Worm (Caenorhabditis elegans): Measurements from ENCODE around the gene tiar-1.
A peak's percentile ranks its signal among the peaks of the same experiment; 100 is the strongest.

tiar-1 gene

ce11 chrII:5698869-5699268 is 15.8 kb downstream of the tiar-1 start, which contains the start of the genes C25H3.10 and C25H3.1:
C25H3.10 (minus strand) TSS chrII:5698969.
C25H3.1 (plus strand) TSS chrII:5699071.
- TF ChIP-seq tbx-9 (tag; optimal IDR thresholded peaks at IDR 0.05; ENCODE audit: borderline replicate concordance) (no peak), ztf-3 (GFP tag; optimal IDR thresholded peaks at IDR 0.05) (no peak), atf-7 (tag; optimal IDR thresholded peaks at IDR 0.05) (no peak), hmg-20 (GFP tag; IDR thresholded peaks at IDR 0.05) (no peak), lag-1 (GFP tag; IDR thresholded peaks at IDR 0.05) (no peak), efl-1 (GFP tag; optimal IDR thresholded peaks at IDR 0.05) (no peak), akir-1 (GFP tag; optimal IDR thresholded peaks at IDR 0.05) (no peak), tbp1 (GFP tag; optimal IDR thresholded peaks at IDR 0.05) (no peak), bed-1 (GFP tag; IDR thresholded peaks at IDR 0.05) (no peak), F57C9.4 (tag; optimal IDR thresholded peaks at IDR 0.05) (no peak), unc-130 (GFP tag; optimal IDR thresholded peaks at IDR 0.05) (no peak), ceh-79 (tag; optimal IDR thresholded peaks at IDR 0.05) (no peak)

DNA sequence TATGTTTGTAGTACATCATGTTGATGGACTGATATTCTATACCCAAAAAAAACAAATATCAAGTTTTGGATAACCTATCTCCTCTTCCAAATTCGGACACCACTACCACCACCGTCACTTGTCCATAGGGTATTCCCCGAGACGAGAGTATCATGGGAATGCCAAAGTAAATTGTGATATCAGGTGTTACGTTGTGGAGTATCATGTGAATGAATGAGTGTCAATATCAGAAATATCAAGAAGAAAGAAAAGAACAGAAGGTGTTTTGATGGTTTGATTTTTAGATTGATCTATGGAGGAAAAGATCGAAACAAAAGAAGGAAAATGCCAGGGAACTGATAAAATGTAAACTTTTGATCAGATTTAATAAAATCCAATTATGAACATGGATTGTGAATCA is 16.4 kb downstream of the tiar-1 start:
- TF ChIP-seq lir-1 (GFP tag; conservative IDR thresholded peaks at IDR 0.05), result no peak
- TF ChIP-seq lag-1 (GFP tag; IDR thresholded peaks at IDR 0.05), result no peak
- peak; percentile 37 for TF ChIP-seq attf-5 (GFP tag; optimal IDR thresholded peaks at IDR 0.05)
- no peak for TF ChIP-seq hsf-1 (GFP tag; IDR thresholded peaks at IDR 0.05)
- no peak for TF ChIP-seq ceh-79 (tag; optimal IDR thresholded peaks at IDR 0.05)
- TF ChIP-seq sdz-38 (tag; optimal IDR thresholded peaks at IDR 0.05), result no peak
- peak; percentile 29 for TF ChIP-seq tbp1 (GFP tag; optimal IDR thresholded peaks at IDR 0.05)
- TF ChIP-seq ztf-18 (tag; optimal IDR thresholded peaks at IDR 0.05), result no peak
- TF ChIP-seq egrh-3 (GFP tag; IDR thresholded peaks at IDR 0.05), result no peak
- TF ChIP-seq snpc-4 (GFP tag; optimal IDR thresholded peaks at IDR 0.05), result no peak
- TF ChIP-seq snpc-4 (tag; optimal IDR thresholded peaks at IDR 0.05), result peak in 2 of 4 experiments; percentile 21 to 64
- 0 out of 2 replicates have a peak, but pooled peaks have one; percentile 20 for TF ChIP-seq B0336.3 (GFP tag; IDR thresholded peaks at IDR 0.05)
- TF ChIP-seq T26A5.8 (tag; optimal IDR thresholded peaks at IDR 0.05), result no peak
- TF ChIP-seq tlf-1 (GFP tag; optimal IDR thresholded peaks at IDR 0.05), result peak; percentile 25
- no peak for TF ChIP-seq nhr-90 (tag; optimal IDR thresholded peaks at IDR 0.05)
- TF ChIP-seq atf-7 (tag; optimal IDR thresholded peaks at IDR 0.05), result peak; percentile 41
- peak; percentile 33 for TF ChIP-seq chd-7 (tag; optimal IDR thresholded peaks at IDR 0.05)
- no peak for TF ChIP-seq zim-3 (tag; optimal IDR thresholded peaks at IDR 0.05)
- TF ChIP-seq ztf-26 (tag; optimal IDR thresholded peaks at IDR 0.05), result peak; percentile 11
- TF ChIP-seq lin-40 (tag; optimal IDR thresholded peaks at IDR 0.05), result no peak
- peak; percentile 51; the same call in 1 of the 2 replicates for TF ChIP-seq lin-26 (GFP tag; IDR thresholded peaks at IDR 0.05)
- peak; percentile 58 for TF ChIP-seq nhr-80 (tag; optimal IDR thresholded peaks at IDR 0.05)
- TF ChIP-seq cebp-1 (GFP tag; IDR thresholded peaks at IDR 0.05), result no peak
- TF ChIP-seq cebp-1 (tag; optimal IDR thresholded peaks at IDR 0.05), result peak; percentile 52

ce11 chrII:5697338-5697737 is 17.3 kb downstream of the tiar-1 start:
- TF ChIP-seq lin-35 (GFP tag; optimal IDR thresholded peaks at IDR 0.05) (no peak), zim-3 (tag; optimal IDR thresholded peaks at IDR 0.05) (no peak), mxl-1 (tag; optimal IDR thresholded peaks at IDR 0.05) (no peak), tbp1 (GFP tag; optimal IDR thresholded peaks at IDR 0.05) (no peak)

DNA sequence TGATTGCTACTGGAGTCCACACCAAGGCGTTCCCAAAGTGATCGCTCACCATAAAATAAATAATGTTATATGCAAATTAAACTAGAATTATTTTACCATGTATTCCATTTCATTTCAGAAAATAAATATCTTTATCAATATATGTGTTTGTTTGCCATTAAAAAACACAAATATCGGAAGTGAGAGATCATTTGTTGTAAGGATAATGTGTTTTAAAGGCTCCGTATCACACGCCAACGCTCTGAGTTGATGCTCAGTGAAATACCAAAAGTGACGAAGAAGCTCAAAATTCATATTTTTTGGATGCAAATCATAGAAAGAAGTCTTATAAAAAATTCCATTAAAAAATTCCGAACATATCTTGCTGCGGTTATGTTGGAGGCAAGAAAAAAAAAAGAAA is 18.4 kb downstream of the tiar-1 start:
- no peak for TF ChIP-seq sea-2 (GFP tag; IDR thresholded peaks at IDR 0.05)
- TF ChIP-seq bed-1 (GFP tag; IDR thresholded peaks at IDR 0.05), result no peak
- TF ChIP-seq sdz-38 (tag; optimal IDR thresholded peaks at IDR 0.05), result no peak
- TF ChIP-seq lin-26 (GFP tag; IDR thresholded peaks at IDR 0.05), result no peak
- no peak for TF ChIP-seq ztf-26 (tag; optimal IDR thresholded peaks at IDR 0.05)
- no peak for TF ChIP-seq F39B2.1 (GFP tag; IDR thresholded peaks at IDR 0.05)
- TF ChIP-seq hlh-12 (tag; optimal IDR thresholded peaks at IDR 0.05), result no peak
- TF ChIP-seq snpc-1.1 (tag; optimal IDR thresholded peaks at IDR 0.05; ENCODE audit: insufficient read depth), result no peak
- no peak for TF ChIP-seq snpc-1.3 (tag; optimal IDR thresholded peaks at IDR 0.05; ENCODE audit: insufficient read depth)
- no peak for TF ChIP-seq Y56A3A.18 (GFP tag; IDR thresholded peaks at IDR 0.05)
- TF ChIP-seq die-1 (tag; optimal IDR thresholded peaks at IDR 0.05), result no peak
- TF ChIP-seq mes-4 (tag; optimal IDR thresholded peaks at IDR 0.05), result no peak
- TF ChIP-seq Y79H2A.3 (GFP tag; conservative IDR thresholded peaks at IDR 0.05), result no peak
- no peak for TF ChIP-seq nfya-2 (GFP tag; IDR thresholded peaks at IDR 0.05)
- no peak for TF ChIP-seq tbp1 (GFP tag; optimal IDR thresholded peaks at IDR 0.05)
